Fruit fly (Drosophila melanogaster) whole organism, embryonic: ENCODE measurements around the gene spidey.
A peak's percentile ranks its signal among the peaks of the same experiment; 100 is the strongest.

Experiments
- CG10267 ChIP-seq: fragments of 200-800 bp; sonication (Bioruptor generic); optimal IDR thresholded peaks from 2 replicates; lab custom pipeline; 2018; ENCODE audit warnings: missing biosample characterization, mild to moderate bottlenecking, missing genetic modification characterization, moderate library complexity
- CG10431 ChIP-seq: fragments of 200-800 bp; sonication (Bioruptor generic); optimal IDR thresholded peaks from 3 replicates; lab custom pipeline; 2018; ENCODE audit warnings: missing biosample characterization, mild to moderate bottlenecking, missing genetic modification characterization
- CG10959 ChIP-seq: fragments of 200-800 bp; sonication (Bioruptor generic); IDR thresholded peaks from 2 replicates; pipeline ENCODE4 v1.3.6; 2022; ENCODE audit warnings: missing biosample characterization, missing genetic modification characterization
- CG11560 ChIP-seq: fragments of 200-800 bp; sonication (Bioruptor generic); IDR thresholded peaks from 3 replicates; pipeline ENCODE4 v1.3.6; 2022; ENCODE audit warnings: missing biosample characterization, missing genetic modification characterization
- CG12236 ChIP-seq: fragments of 200-800 bp; sonication (Bioruptor generic); optimal IDR thresholded peaks from 2 replicates; lab custom pipeline; 2016; ENCODE audit warnings: missing biosample characterization, missing genetic modification characterization
- CG12299 ChIP-seq: fragments of 200-800 bp; sonication (Bioruptor generic); optimal IDR thresholded peaks from 2 replicates; lab custom pipeline; 2018; ENCODE audit warnings: missing biosample characterization, mild to moderate bottlenecking, missing genetic modification characterization
- CG12391 ChIP-seq: fragments of 200-800 bp; sonication (Bioruptor generic); optimal IDR thresholded peaks from 3 replicates; lab custom pipeline; 2018; ENCODE audit warnings: missing biosample characterization, mild to moderate bottlenecking, missing genetic modification characterization, moderate library complexity
- CG13296 ChIP-seq: fragments of 200-800 bp; sonication (Bioruptor generic); optimal IDR thresholded peaks from 3 replicates; lab custom pipeline; 2018; ENCODE audit warnings: missing biosample characterization, mild to moderate bottlenecking, missing genetic modification characterization
- CG13624 ChIP-seq: fragments of 200-800 bp; sonication (Bioruptor generic); optimal IDR thresholded peaks from 2 replicates; lab custom pipeline; 2016; ENCODE audit warnings: missing biosample characterization, missing genetic modification characterization
- CG14965 ChIP-seq: fragments of 200-800 bp; sonication (Bioruptor generic); optimal IDR thresholded peaks from 2 replicates; lab custom pipeline; 2016; ENCODE audit warnings: missing biosample characterization, missing genetic modification characterization, borderline replicate concordance
- CG15011 ChIP-seq: fragments of 200-800 bp; sonication (Bioruptor generic); optimal IDR thresholded peaks from 3 replicates; lab custom pipeline; 2018; ENCODE audit warnings: missing biosample characterization, mild to moderate bottlenecking, missing genetic modification characterization
- CG15073 ChIP-seq: fragments of 200-800 bp; sonication (Bioruptor generic); optimal IDR thresholded peaks from 2 replicates; lab custom pipeline; 2016; ENCODE audit warnings: missing biosample characterization, missing genetic modification characterization
- CG17802 ChIP-seq: fragments of 200-800 bp; sonication (Bioruptor generic); optimal IDR thresholded peaks from 2 replicates; lab custom pipeline; 2018; ENCODE audit warnings: missing biosample characterization, mild to moderate bottlenecking, missing genetic modification characterization, moderate library complexity
- CG2116 ChIP-seq: fragments of 200-800 bp; sonication (Bioruptor generic); optimal IDR thresholded peaks from 3 replicates; lab custom pipeline; 2018; ENCODE audit warnings: missing biosample characterization, mild to moderate bottlenecking, missing genetic modification characterization
- CG31388 ChIP-seq: fragments of 200-800 bp; sonication (Bioruptor generic); optimal IDR thresholded peaks from 2 replicates; lab custom pipeline; 2016; ENCODE audit warnings: missing biosample characterization, missing genetic modification characterization
- CG34376 ChIP-seq: fragments of 200-800 bp; sonication (Bioruptor generic); optimal IDR thresholded peaks from 2 replicates; lab custom pipeline; 2018; ENCODE audit warnings: missing biosample characterization, mild to moderate bottlenecking, missing genetic modification characterization
- CG34422 ChIP-seq: fragments of 200-800 bp; sonication (Bioruptor generic); IDR thresholded peaks from 3 replicates; pipeline ENCODE4 v1.3.6; 2022; ENCODE audit warnings: missing biosample characterization, missing genetic modification characterization
- CG4282 ChIP-seq: fragments of 200-800 bp; sonication (Bioruptor generic); optimal IDR thresholded peaks from 2 replicates; lab custom pipeline; 2016; ENCODE audit warnings: missing biosample characterization, missing genetic modification characterization
- CG6813 ChIP-seq: fragments of 200-800 bp; sonication (Bioruptor generic); optimal IDR thresholded peaks from 2 replicates; lab custom pipeline; 2017; ENCODE audit warnings: missing biosample characterization, missing genetic modification characterization, mild to moderate bottlenecking, moderate library complexity, missing genetic modification reagents
- CG6854 ChIP-seq: fragments of 200-800 bp; sonication (Bioruptor generic); optimal IDR thresholded peaks from 3 replicates; lab custom pipeline; 2017; ENCODE audit warnings: missing biosample characterization, mild to moderate bottlenecking, missing genetic modification characterization
- CG7928 ChIP-seq: fragments of 200-800 bp; sonication (Bioruptor generic); optimal IDR thresholded peaks from 2 replicates; lab custom pipeline; 2017; ENCODE audit warnings: missing biosample characterization, mild to moderate bottlenecking, missing genetic modification characterization
- D19A ChIP-seq: fragments of 200-800 bp; optimal IDR thresholded peaks from 3 replicates; lab custom pipeline; 2019; ENCODE audit warnings: missing biosample characterization, mild to moderate bottlenecking, missing genetic modification characterization, moderate library complexity
- Dll ChIP-seq: fragments of 200-800 bp; sonication (Bioruptor generic); IDR thresholded peaks from 4 replicates; pipeline ENCODE4 v1.3.6; 2022; ENCODE audit warnings: missing biosample characterization, missing genetic modification characterization; ENCODE audit not compliant: partially characterized antibody
- Drgx ChIP-seq: fragments of 200-800 bp; sonication (Bioruptor generic); IDR thresholded peaks from 2 replicates; pipeline ENCODE4 v1.3.6; 2022; ENCODE audit warnings: missing biosample characterization, missing genetic modification characterization
- Ets97D ChIP-seq: fragments of 200-800 bp; sonication (Bioruptor generic); optimal IDR thresholded peaks from 3 replicates; lab custom pipeline; 2016; ENCODE audit warnings: missing biosample characterization, missing genetic modification characterization
- Gsc ChIP-seq: fragments of 200-800 bp; sonication (Bioruptor generic); IDR thresholded peaks from 2 replicates; pipeline ENCODE4 v1.3.6; 2022; ENCODE audit warnings: missing biosample characterization, missing genetic modification characterization
- HLH3B ChIP-seq: fragments of 200-800 bp; sonication (Bioruptor generic); IDR thresholded peaks from 2 replicates; pipeline ENCODE4 v1.3.6; 2022; ENCODE audit warnings: missing biosample characterization, missing genetic modification characterization
- Jarid2 ChIP-seq: fragments of 200-800 bp; sonication (Bioruptor generic); optimal IDR thresholded peaks from 3 replicates; lab custom pipeline; 2017; ENCODE audit warnings: mild to moderate bottlenecking, missing biosample characterization, missing genetic modification reagents, missing genetic modification characterization
- Mrtf ChIP-seq: fragments of 200-800 bp; sonication (Bioruptor generic); IDR thresholded peaks from 3 replicates; pipeline ENCODE4 v1.3.6; 2022; ENCODE audit warnings: missing biosample characterization, missing genetic modification characterization
- Nf-YB ChIP-seq: fragments of 200-800 bp; sonication (Bioruptor generic); optimal IDR thresholded peaks from 3 replicates; lab custom pipeline; 2019; ENCODE audit warnings: missing biosample characterization, mild to moderate bottlenecking, missing genetic modification characterization, moderate library complexity
- NfI ChIP-seq: fragments of 200-800 bp; sonication (Bioruptor generic); optimal IDR thresholded peaks from 3 replicates; lab custom pipeline; 2018; ENCODE audit warnings: missing biosample characterization, mild to moderate bottlenecking, missing genetic modification characterization, moderate library complexity
- Poxn ChIP-seq: fragments of 200-800 bp; sonication (Bioruptor generic); IDR thresholded peaks from 2 replicates; pipeline ENCODE4 v1.3.6; 2022; ENCODE audit warnings: missing biosample characterization, missing genetic modification characterization
- Ravus ChIP-seq: fragments of 200-800 bp; sonication (Bioruptor generic); IDR thresholded peaks from 2 replicates; pipeline ENCODE4 v1.3.6; 2022; ENCODE audit warnings: missing biosample characterization, missing genetic modification characterization
- Tbp ChIP-seq: fragments of >200 bp; optimal IDR thresholded peaks from 2 replicates; lab custom pipeline; 2018; ENCODE audit warnings: missing biosample characterization, missing genetic modification characterization
- ac ChIP-seq: fragments of 200-800 bp; sonication (Bioruptor generic); optimal IDR thresholded peaks from 3 replicates; lab custom pipeline; 2017; ENCODE audit warnings: missing biosample characterization, mild to moderate bottlenecking, missing genetic modification characterization
- bcd ChIP-seq: fragments of 200-800 bp; sonication (Bioruptor generic); optimal IDR thresholded peaks from 2 replicates; lab custom pipeline; 2017; ENCODE audit warnings: missing biosample characterization, mild to moderate bottlenecking, missing genetic modification characterization
- danr ChIP-seq: fragments of 200-800 bp; sonication (Bioruptor generic); IDR thresholded peaks from 2 replicates; pipeline ENCODE4 v1.3.6; 2022; ENCODE audit warnings: missing biosample characterization, missing genetic modification characterization
- dpn ChIP-seq, 2 experiments: fragments of 200-800 bp; sonication (Bioruptor generic); optimal IDR thresholded peaks; 3 replicates each; lab custom pipeline; 2016; ENCODE audit warnings: missing biosample characterization in 2 of 2, missing genetic modification characterization in 2 of 2
- exex ChIP-seq: fragments of 200-800 bp; sonication (Bioruptor generic); optimal IDR thresholded peaks from 4 replicates; lab custom pipeline; 2018; ENCODE audit warnings: missing biosample characterization, mild to moderate bottlenecking, missing genetic modification characterization, moderate library complexity
- eyg ChIP-seq: fragments of 200-800 bp; sonication (Bioruptor generic); optimal IDR thresholded peaks from 3 replicates; lab custom pipeline; 2016; ENCODE audit warnings: missing biosample characterization, missing genetic modification characterization
- gem ChIP-seq: fragments of 200-800 bp; sonication (Bioruptor generic); optimal IDR thresholded peaks from 2 replicates; lab custom pipeline; 2019; ENCODE audit warnings: missing biosample characterization, mild to moderate bottlenecking, missing genetic modification characterization, moderate library complexity
- h ChIP-seq: fragments of >200 bp; optimal IDR thresholded peaks from 2 replicates; lab custom pipeline; 2017
- hth ChIP-seq: fragments of >200 bp; optimal IDR thresholded peaks from 2 replicates; lab custom pipeline; 2017; ENCODE audit warnings: inconsistent platforms
- jumu ChIP-seq: fragments of 200-800 bp; sonication (Bioruptor generic); optimal IDR thresholded peaks from 3 replicates; lab custom pipeline; 2016; ENCODE audit warnings: missing biosample characterization, missing genetic modification characterization
- lola ChIP-seq, 3 experiments: fragments of >200 bp in 2 of 3; fragments of 200-800 bp in 1 of 3; sonication (Bioruptor generic) in 1 of 3; optimal IDR thresholded peaks; 2 replicates each; lab custom pipeline; 2017 to 2019; ENCODE audit warnings: missing biosample characterization in 3 of 3, missing genetic modification characterization in 3 of 3, mild to moderate bottlenecking in 1 of 3, moderate library complexity in 1 of 3
- lov ChIP-seq, 2 experiments: fragments of 200-800 bp in 1 of 2; fragments of >200 bp in 1 of 2; sonication (Bioruptor generic) in 1 of 2; IDR thresholded peaks in 1 of 2; optimal IDR thresholded peaks in 1 of 2; 2 replicates in 1 of 2; 3 replicates in 1 of 2; pipeline versions ENCODE4 v1.3.6 to Lab custom; 2017 to 2022; ENCODE audit warnings: missing biosample characterization in 1 of 2, missing genetic modification characterization in 1 of 2
- oc ChIP-seq: fragments of 200-800 bp; sonication (Bioruptor generic); optimal IDR thresholded peaks from 2 replicates; lab custom pipeline; 2018; ENCODE audit warnings: missing biosample characterization, mild to moderate bottlenecking, missing genetic modification characterization, moderate library complexity
- pita ChIP-seq: fragments of 200-800 bp; sonication (Bioruptor generic); optimal IDR thresholded peaks from 2 replicates; lab custom pipeline; 2017; ENCODE audit warnings: missing biosample characterization, mild to moderate bottlenecking, missing genetic modification characterization
- psq ChIP-seq: fragments of 200-800 bp; sonication (Bioruptor generic); optimal IDR thresholded peaks from 2 replicates; lab custom pipeline; 2017; ENCODE audit warnings: missing biosample characterization, missing genetic modification characterization
- pum ChIP-seq: fragments of 200-800 bp; sonication (Bioruptor generic); optimal IDR thresholded peaks from 2 replicates; lab custom pipeline; 2016; ENCODE audit warnings: missing biosample characterization, missing genetic modification characterization

Gene spidey

DNA sequence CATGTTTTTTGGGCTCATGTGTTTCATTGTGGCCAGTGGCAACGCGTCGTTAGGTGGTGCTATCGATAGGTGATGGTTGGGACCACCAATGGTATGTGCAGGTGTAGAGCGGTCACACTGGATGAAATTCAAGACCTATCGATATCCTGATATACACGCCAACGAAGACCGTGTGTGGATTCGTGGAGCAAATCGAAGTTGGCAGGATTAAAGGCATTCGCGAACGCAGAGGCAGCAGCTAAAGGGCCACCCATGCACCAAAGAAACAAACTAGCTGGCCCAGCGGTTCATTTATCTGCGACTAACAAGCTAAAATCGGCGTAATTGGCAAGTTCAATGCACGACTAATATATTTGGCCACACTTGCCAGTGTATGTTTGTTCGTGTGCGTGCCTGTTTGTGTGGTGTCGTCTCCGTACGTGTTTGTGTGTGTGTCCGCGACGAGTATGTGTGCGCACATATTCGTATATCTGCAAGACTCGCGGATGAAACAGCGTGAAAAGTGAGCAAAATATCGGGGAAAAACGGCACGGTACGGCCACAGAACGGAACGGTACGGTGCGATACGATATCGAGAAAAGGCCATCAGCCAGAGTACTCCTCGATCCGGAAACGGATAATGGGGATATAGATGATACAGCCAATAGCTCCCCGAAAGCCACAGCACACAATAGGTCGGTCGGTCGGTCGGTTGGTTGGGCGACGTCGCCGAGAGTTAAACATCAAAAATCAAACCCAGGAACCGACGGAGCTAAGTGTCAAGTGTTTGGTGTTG is 27.3 kb downstream of the spidey start, which contains the start of gene Ubr3 (continued):
- no peak for TF ChIP-seq jumu
- TF ChIP-seq Gsc (GFP tag; lab: Robert Waterston, UW), result no peak
- TF ChIP-seq eyg (GFP tag; lab: Kevin White, UChicago), result no peak
- peak; percentile 7 for TF ChIP-seq exex (tag; lab: Kevin White, UChicago)
- no peak for TF ChIP-seq D19A (tag; lab: Kevin White, UChicago)
- TF ChIP-seq CG34376 (GFP tag; lab: Kevin White, UChicago), result peak; percentile 55
- no peak for TF ChIP-seq h (lab: Kevin White, UChicago)
- no peak for TF ChIP-seq CG11560
- TF ChIP-seq NfI (GFP tag; lab: Kevin White, UChicago), result no peak
- TF ChIP-seq hth (lab: Kevin White, UChicago), result no peak
- peak; percentile 72; the same call in 3 of the 4 replicates for TF ChIP-seq Dll (GFP tag; lab: Robert Waterston, UW)
- no peak for TF ChIP-seq HLH3B
- TF ChIP-seq oc (tag; lab: Kevin White, UChicago), result no peak
- TF ChIP-seq CG13624 (GFP tag; lab: Kevin White, UChicago), result no peak
- TF ChIP-seq CG4282 (GFP tag; lab: Kevin White, UChicago), result no peak
- no peak for TF ChIP-seq CG12236 (GFP tag; lab: Kevin White, UChicago)
- TF ChIP-seq CG14965 (GFP tag; lab: Kevin White, UChicago), result no peak
- TF ChIP-seq CG10431, result no peak
- TF ChIP-seq bcd, result no peak
- TF ChIP-seq CG17802 (tag; lab: Kevin White, UChicago), result peak; percentile 50
- TF ChIP-seq pita (GFP tag; lab: Kevin White, UChicago), result no peak
- no peak for TF ChIP-seq CG13296 (GFP tag; lab: Kevin White, UChicago)
- TF ChIP-seq dpn (GFP tag; optimal IDR thresholded peaks at IDR 0.05; lab: Kevin White, UChicago), result peak in 1 of 2 experiments; percentile 11
- no peak for TF ChIP-seq CG6854 (GFP tag; lab: Kevin White, UChicago)
- TF ChIP-seq Poxn (GFP tag; lab: Robert Waterston, UW), result no peak
- peak; percentile 31; the same call in 1 of the 3 replicates for TF ChIP-seq CG34422
- TF ChIP-seq psq (GFP tag; lab: Kevin White, UChicago), result no peak
- TF ChIP-seq CG7928 (GFP tag; lab: Kevin White, UChicago), result no peak
- TF ChIP-seq Mrtf (GFP tag; lab: Robert Waterston, UW), result no peak
- no peak for TF ChIP-seq CG31388 (GFP tag; lab: Kevin White, UChicago)
- TF ChIP-seq CG2116 (GFP tag; lab: Kevin White, UChicago), result peak; percentile 94
- peak; percentile 30 for TF ChIP-seq Nf-YB (GFP tag; lab: Kevin White, UChicago)
- no peak for TF ChIP-seq CG10267 (tag; lab: Kevin White, UChicago)
- TF ChIP-seq CG6813, result no peak
- TF ChIP-seq lov (optimal IDR thresholded peaks at IDR 0.05; lab: Kevin White, UChicago), result no peak
- TF ChIP-seq lov (GFP tag; IDR thresholded peaks at IDR 0.05; lab: Robert Waterston, UW), result no peak
- no peak for TF ChIP-seq gem
- TF ChIP-seq CG15011 (GFP tag; lab: Kevin White, UChicago), result no peak
- no peak for TF ChIP-seq Drgx (GFP tag; lab: Robert Waterston, UW)
- no peak for TF ChIP-seq pum (GFP tag; lab: Kevin White, UChicago)
- no peak for TF ChIP-seq ac (GFP tag; lab: Kevin White, UChicago)
- TF ChIP-seq Tbp, result no peak
- TF ChIP-seq Ets97D (GFP tag; lab: Kevin White, UChicago), result peak; percentile 92
- no peak for TF ChIP-seq lola (GFP tag; optimal IDR thresholded peaks at IDR 0.05; lab: Kevin White, UChicago)
- TF ChIP-seq CG15073 (GFP tag; lab: Kevin White, UChicago), result no peak
- TF ChIP-seq CG12391 (tag; lab: Kevin White, UChicago), result peak; percentile 9
- TF ChIP-seq Jarid2 (GFP tag; lab: Kevin White, UChicago), result no peak
- no peak for TF ChIP-seq CG10959 (GFP tag; lab: Robert Waterston, UW)
- TF ChIP-seq CG12299, result peak; percentile 23
- no peak for TF ChIP-seq Ravus (GFP tag; lab: Robert Waterston, UW)
- no peak for TF ChIP-seq danr (GFP tag; lab: Robert Waterston, UW)
